Worm (Caenorhabditis elegans) whole organism, late embryonic: Measurements from ENCODE around the gene odr-3.

Experiments used
- ama-1 ChIP-seq: fragments of 150-350 bp; optimal IDR thresholded peaks from 2 replicates; lab custom pipeline; 2014
- pag-3 ChIP-seq: sonication (generic microtip); optimal IDR thresholded peaks from 2 replicates; lab custom pipeline; 2016; ENCODE audit warnings: missing compliant biosample characterization, missing genetic modification characterization, borderline replicate concordance

DNA sequence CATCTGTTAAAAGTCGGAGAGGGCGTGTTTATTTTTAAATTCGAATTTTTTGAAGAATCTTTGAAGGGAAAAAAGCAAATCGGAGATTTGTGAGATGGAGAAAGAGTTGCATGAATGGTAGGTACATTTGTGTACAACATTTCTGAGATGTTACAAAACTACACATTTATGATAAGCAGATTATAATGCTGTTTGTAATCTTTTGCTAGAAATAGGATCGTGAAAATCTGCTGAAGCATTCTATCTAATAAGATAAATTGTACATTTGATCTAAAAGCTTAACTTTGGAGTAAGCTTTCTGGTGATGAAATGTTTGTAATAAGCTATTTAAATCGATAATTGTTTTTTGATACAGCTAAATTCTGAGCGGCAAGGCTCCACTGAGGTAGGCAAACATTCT lies 22.9 kb upstream of the odr-3 start:
- TF ChIP-seq pag-3 = no peak
- no peak for TF ChIP-seq ama-1 (lab: Kevin White, UChicago)
